ENCODE assay signal across 1 fruit fly cellular context in the genomic region with DNA sequence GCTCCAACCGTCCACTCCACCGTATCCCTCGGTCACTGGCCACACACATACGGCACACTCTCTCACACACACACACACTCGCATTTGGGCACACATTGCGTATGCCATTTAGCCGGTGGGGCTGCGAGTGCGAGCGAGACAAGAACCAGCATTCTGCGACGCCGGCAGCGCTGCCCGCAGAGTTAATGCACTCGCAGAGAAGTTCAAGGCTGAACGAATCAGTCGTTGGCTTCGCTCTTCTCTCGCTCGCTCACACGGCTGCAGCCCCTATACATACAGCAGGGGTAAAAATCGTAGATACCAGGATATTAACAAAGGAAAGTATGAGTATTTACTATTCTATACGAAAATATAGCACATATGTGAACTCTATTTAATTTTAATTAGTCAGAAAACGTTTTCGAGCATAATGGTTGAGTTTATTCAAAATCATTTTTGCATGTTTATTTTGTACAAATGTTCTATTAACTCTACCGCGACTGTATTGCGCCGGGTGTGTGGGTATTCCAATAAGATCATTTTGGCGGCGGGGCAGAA.
TF ChIP-seq lines count a peak whose summit lies in the region.

No protein-coding gene starts in this region.

TF ChIP-seq in whole organism, embryonic, 481 proteins besides CTCF, POLR2A, EP300 and RAD21 (continued from another document and continues in another):
- TF ChIP-seq ken (GFP tag; IDR thresholded peaks at IDR 0.05; lab: Robert Waterston, UW): peak; percentile 69; the same call in 1 of the 3 replicates
- no peak for TF ChIP-seq Hmx (GFP tag; optimal IDR thresholded peaks at IDR 0.05; lab: Kevin White, UChicago)
- TF ChIP-seq lov (optimal IDR thresholded peaks at IDR 0.05; lab: Kevin White, UChicago): no peak
- TF ChIP-seq lov (GFP tag; IDR thresholded peaks at IDR 0.05; lab: Robert Waterston, UW): 0 out of 3 replicates have a peak, but pooled peaks have one; percentile 40
- no peak for TF ChIP-seq Dbx (GFP tag; IDR thresholded peaks at IDR 0.05; lab: Robert Waterston, UW)
- TF ChIP-seq CG6689 (GFP tag; IDR thresholded peaks at IDR 0.05; lab: Robert Waterston, UW): peak; percentile 81
- peak; percentile 34 for TF ChIP-seq gro (GFP tag; optimal IDR thresholded peaks at IDR 0.05; lab: Kevin White, UChicago)
- TF ChIP-seq lmd (GFP tag; IDR thresholded peaks at IDR 0.05; lab: Robert Waterston, UW): peak; percentile 61
- peak; percentile 67 for TF ChIP-seq ind (GFP tag; optimal IDR thresholded peaks at IDR 0.05; lab: Kevin White, UChicago)
- TF ChIP-seq Hey (tag; optimal IDR thresholded peaks at IDR 0.05; lab: Kevin White, UChicago): no peak
- peak; percentile 71 for TF ChIP-seq CG17385 (GFP tag; optimal IDR thresholded peaks at IDR 0.05; lab: Kevin White, UChicago)
- TF ChIP-seq fd102C (GFP tag; optimal IDR thresholded peaks at IDR 0.05; lab: Kevin White, UChicago): peak; percentile 28
- no peak for TF ChIP-seq CG4730 (GFP tag; IDR thresholded peaks at IDR 0.05; lab: Robert Waterston, UW)
- TF ChIP-seq H2.0 (GFP tag; IDR thresholded peaks at IDR 0.05; lab: Robert Waterston, UW): 0 out of 2 replicates have a peak, but pooled peaks have one; percentile 50
- TF ChIP-seq Doc2 (GFP tag; IDR thresholded peaks at IDR 0.05; lab: Robert Waterston, UW): no peak
- no peak for TF ChIP-seq CG18011 (GFP tag; optimal IDR thresholded peaks at IDR 0.05; lab: Kevin White, UChicago)
- TF ChIP-seq gem (tag; optimal IDR thresholded peaks at IDR 0.05; lab: Kevin White, UChicago): peak; percentile 89
- TF ChIP-seq H15 (GFP tag; IDR thresholded peaks at IDR 0.05; lab: Robert Waterston, UW): peak; percentile 58; the same call in 1 of the 3 replicates
- TF ChIP-seq CG13624 (GFP tag; optimal IDR thresholded peaks at IDR 0.05; lab: Kevin White, UChicago): peak; percentile 34
- TF ChIP-seq Ravus (GFP tag; IDR thresholded peaks at IDR 0.05; lab: Robert Waterston, UW): no peak; the same call in 1 of the 2 replicates
- peak; percentile 62 for TF ChIP-seq Mes4 (GFP tag; optimal IDR thresholded peaks at IDR 0.05; lab: Kevin White, UChicago)
- peak; percentile 79 for TF ChIP-seq CoRest (tag; optimal IDR thresholded peaks at IDR 0.05; lab: Kevin White, UChicago)
- TF ChIP-seq Fer1 (GFP tag; optimal IDR thresholded peaks at IDR 0.05; lab: Kevin White, UChicago): peak; percentile 67
- TF ChIP-seq lbe (GFP tag; optimal IDR thresholded peaks at IDR 0.05; lab: Kevin White, UChicago): peak; percentile 98
- TF ChIP-seq jing (GFP tag; optimal IDR thresholded peaks at IDR 0.05; lab: Kevin White, UChicago): peak; percentile 40
- peak; percentile 43; the same call in 2 of the 3 replicates for TF ChIP-seq CG14050 (GFP tag; IDR thresholded peaks at IDR 0.05; lab: Robert Waterston, UW)
- TF ChIP-seq ERR (GFP tag; optimal IDR thresholded peaks at IDR 0.05; lab: Kevin White, UChicago): peak; percentile 27
- peak; percentile 47 for TF ChIP-seq Meics (GFP tag; optimal IDR thresholded peaks at IDR 0.05; lab: Kevin White, UChicago)
- peak; percentile 72 for TF ChIP-seq Hsf (GFP tag; optimal IDR thresholded peaks at IDR 0.05; lab: Kevin White, UChicago)
- peak; percentile 75 for TF ChIP-seq CG12219 (GFP tag; optimal IDR thresholded peaks at IDR 0.05; lab: Kevin White, UChicago)
- 0 out of 2 replicates have a peak, but pooled peaks have one; percentile 20 for TF ChIP-seq gt (GFP tag; IDR thresholded peaks at IDR 0.05; lab: Robert Waterston, UW)
- TF ChIP-seq nmo (GFP tag; optimal IDR thresholded peaks at IDR 0.05; lab: Kevin White, UChicago): peak; percentile 89
- peak; percentile 65 for TF ChIP-seq fd64A (GFP tag; optimal IDR thresholded peaks at IDR 0.05; lab: Kevin White, UChicago)
- TF ChIP-seq Aef1 (GFP tag; IDR thresholded peaks at IDR 0.05; lab: Robert Waterston, UW): peak; percentile 22; the same call in 1 of the 3 replicates
- peak in 1 of 2 experiments; percentile 32 for TF ChIP-seq Trl (optimal IDR thresholded peaks at IDR 0.05; lab: Kevin White, UChicago)
- TF ChIP-seq Trl (GFP tag; optimal IDR thresholded peaks at IDR 0.05; lab: Kevin White, UChicago): peak; percentile 52
- peak; percentile 91 for TF ChIP-seq row (GFP tag; IDR thresholded peaks at IDR 0.05; lab: Robert Waterston, UW)
- TF ChIP-seq GATAe (GFP tag; conservative IDR thresholded peaks at IDR 0.05; lab: Robert Waterston, UW): no peak
- no peak for TF ChIP-seq nerfin-2 (GFP tag; IDR thresholded peaks at IDR 0.05; lab: Robert Waterston, UW; ENCODE audit: partially characterized antibody)
- TF ChIP-seq sna (GFP tag; IDR thresholded peaks at IDR 0.05; lab: Robert Waterston, UW; ENCODE audit: partially characterized antibody): no peak
- TF ChIP-seq zf30C (GFP tag; optimal IDR thresholded peaks at IDR 0.05; lab: Kevin White, UChicago): no peak
- TF ChIP-seq CG1832 (GFP tag; optimal IDR thresholded peaks at IDR 0.05; lab: Kevin White, UChicago): peak; percentile 79
- no peak for TF ChIP-seq CG6175 (GFP tag; IDR thresholded peaks at IDR 0.05; lab: Robert Waterston, UW)
- TF ChIP-seq CG1602 (GFP tag; optimal IDR thresholded peaks at IDR 0.05; lab: Kevin White, UChicago): peak; percentile 55
- peak; percentile 81 for TF ChIP-seq dmrt99B (tag; optimal IDR thresholded peaks at IDR 0.05; lab: Kevin White, UChicago)
- peak; percentile 53; the same call in 1 of the 2 replicates for TF ChIP-seq slbo (GFP tag; IDR thresholded peaks at IDR 0.05; lab: Robert Waterston, UW)
- peak; percentile 78 for TF ChIP-seq Nf-YB (GFP tag; optimal IDR thresholded peaks at IDR 0.05; lab: Kevin White, UChicago)
- TF ChIP-seq BtbVII (GFP tag; optimal IDR thresholded peaks at IDR 0.05; lab: Kevin White, UChicago): peak; percentile 46
- TF ChIP-seq repo (GFP tag; optimal IDR thresholded peaks at IDR 0.05; lab: Kevin White, UChicago): peak; percentile 19
- peak; percentile 72 for TF ChIP-seq CG4820 (GFP tag; optimal IDR thresholded peaks at IDR 0.05; lab: Kevin White, UChicago)
- TF ChIP-seq tup (GFP tag; optimal IDR thresholded peaks at IDR 0.05; lab: Kevin White, UChicago): no peak
- peak; percentile 13 for TF ChIP-seq HLH54F (GFP tag; optimal IDR thresholded peaks at IDR 0.05; lab: Kevin White, UChicago)
- no peak for TF ChIP-seq trh (GFP tag; optimal IDR thresholded peaks at IDR 0.05; lab: Kevin White, UChicago)
- TF ChIP-seq trem (tag; optimal IDR thresholded peaks at IDR 0.05; lab: Kevin White, UChicago): peak; percentile 85
- TF ChIP-seq gsb (GFP tag; IDR thresholded peaks at IDR 0.05; lab: Robert Waterston, UW): no peak
- peak in 1 of 2 experiments; percentile 80 for TF ChIP-seq eve (GFP tag; optimal IDR thresholded peaks at IDR 0.05; lab: Kevin White, UChicago)
- TF ChIP-seq zfh1 (GFP tag; IDR thresholded peaks at IDR 0.05; lab: Robert Waterston, UW): peak; percentile 82
- peak; percentile 66 for TF ChIP-seq twi (tag; optimal IDR thresholded peaks at IDR 0.05; lab: Kevin White, UChicago)
- peak; percentile 60 for TF ChIP-seq Hr3 (GFP tag; optimal IDR thresholded peaks at IDR 0.05; lab: Kevin White, UChicago)
- TF ChIP-seq Awh (GFP tag; IDR thresholded peaks at IDR 0.05; lab: Robert Waterston, UW): peak; percentile 67; the same call in 1 of the 2 replicates
- TF ChIP-seq CG6765 (GFP tag; optimal IDR thresholded peaks at IDR 0.05; lab: Kevin White, UChicago): no peak
- peak; percentile 50 for TF ChIP-seq Fer3 (tag; optimal IDR thresholded peaks at IDR 0.05; lab: Kevin White, UChicago)
- peak; percentile 87 for TF ChIP-seq zen (tag; optimal IDR thresholded peaks at IDR 0.05; lab: Kevin White, UChicago)
- TF ChIP-seq CG7556 (GFP tag; optimal IDR thresholded peaks at IDR 0.05; lab: Kevin White, UChicago): peak; percentile 73
- TF ChIP-seq sima (GFP tag; optimal IDR thresholded peaks at IDR 0.05; lab: Kevin White, UChicago): no peak
- TF ChIP-seq otp (GFP tag; IDR thresholded peaks at IDR 0.05; lab: Robert Waterston, UW): 0 out of 3 replicates have a peak, but pooled peaks have one; percentile 43
- TF ChIP-seq peb (GFP tag; IDR thresholded peaks at IDR 0.05; lab: Robert Waterston, UW): peak; percentile 52; the same call in 1 of the 2 replicates
- TF ChIP-seq CG13123 (GFP tag; optimal IDR thresholded peaks at IDR 0.05; lab: Kevin White, UChicago): peak; percentile 4
- peak; percentile 55 for TF ChIP-seq crc (GFP tag; optimal IDR thresholded peaks at IDR 0.05; lab: Kevin White, UChicago)
- peak; percentile 44 for TF ChIP-seq NC2α (GFP tag; optimal IDR thresholded peaks at IDR 0.05; lab: Kevin White, UChicago)
- no peak for TF ChIP-seq eyg (GFP tag; optimal IDR thresholded peaks at IDR 0.05; lab: Kevin White, UChicago)
- no peak for TF ChIP-seq ato (GFP tag; IDR thresholded peaks at IDR 0.05; lab: Robert Waterston, UW; ENCODE audit: partially characterized antibody)
- TF ChIP-seq schlank (tag; optimal IDR thresholded peaks at IDR 0.05; lab: Kevin White, UChicago): no peak
- peak; percentile 60 for TF ChIP-seq CG12659 (GFP tag; optimal IDR thresholded peaks at IDR 0.05; lab: Kevin White, UChicago)
- TF ChIP-seq tx (GFP tag; optimal IDR thresholded peaks at IDR 0.05; lab: Kevin White, UChicago): peak; percentile 27
- peak in 1 of 2 experiments; percentile 87 for TF ChIP-seq Hr78 (GFP tag; optimal IDR thresholded peaks at IDR 0.05; lab: Kevin White, UChicago)
- no peak for TF ChIP-seq hth (optimal IDR thresholded peaks at IDR 0.05; lab: Kevin White, UChicago)
- peak; percentile 53 for TF ChIP-seq cato (GFP tag; optimal IDR thresholded peaks at IDR 0.05; lab: Kevin White, UChicago; ENCODE audit: borderline replicate concordance)
- peak; percentile 58 for TF ChIP-seq Ada2b (GFP tag; IDR thresholded peaks at IDR 0.05; lab: Robert Waterston, UW)
- no peak for TF ChIP-seq CG13894 (tag; optimal IDR thresholded peaks at IDR 0.05; lab: Kevin White, UChicago)
- TF ChIP-seq CG42726 (GFP tag; IDR thresholded peaks at IDR 0.05; lab: Robert Waterston, UW; ENCODE audit: partially characterized antibody): no peak
- peak; percentile 20 for TF ChIP-seq CG15479 (GFP tag; optimal IDR thresholded peaks at IDR 0.05; lab: Kevin White, UChicago)
- peak; percentile 73 for TF ChIP-seq CG8478 (optimal IDR thresholded peaks at IDR 0.05; lab: Kevin White, UChicago)
- peak; percentile 45 for TF ChIP-seq CG10654 (GFP tag; optimal IDR thresholded peaks at IDR 0.05; lab: Kevin White, UChicago)
- TF ChIP-seq oc (tag; optimal IDR thresholded peaks at IDR 0.05; lab: Kevin White, UChicago): peak; percentile 66
- peak; percentile 62 for TF ChIP-seq NfI (GFP tag; optimal IDR thresholded peaks at IDR 0.05; lab: Kevin White, UChicago)
- TF ChIP-seq ro (GFP tag; IDR thresholded peaks at IDR 0.05; lab: Robert Waterston, UW): peak; percentile 47; the same call in 1 of the 2 replicates
- TF ChIP-seq pum (GFP tag; optimal IDR thresholded peaks at IDR 0.05; lab: Kevin White, UChicago): peak; percentile 54
- no peak for TF ChIP-seq CG11456 (GFP tag; IDR thresholded peaks at IDR 0.05; lab: Robert Waterston, UW)
- no peak for TF ChIP-seq CG43689 (GFP tag; IDR thresholded peaks at IDR 0.05; lab: Robert Waterston, UW)
- peak; percentile 5 for TF ChIP-seq p53 (GFP tag; optimal IDR thresholded peaks at IDR 0.05; lab: Kevin White, UChicago)
- peak; percentile 96 for TF ChIP-seq CG11696 (GFP tag; IDR thresholded peaks at IDR 0.05; lab: Robert Waterston, UW)
- TF ChIP-seq lab (GFP tag; optimal IDR thresholded peaks at IDR 0.05; lab: Kevin White, UChicago): peak; percentile 78
- TF ChIP-seq CG2116 (GFP tag; optimal IDR thresholded peaks at IDR 0.05; lab: Kevin White, UChicago): peak; percentile 23
- peak; percentile 89 for TF ChIP-seq dmrt11E (tag; optimal IDR thresholded peaks at IDR 0.05; lab: Kevin White, UChicago)
- TF ChIP-seq CG32772 (GFP tag; IDR thresholded peaks at IDR 0.05; lab: Robert Waterston, UW): peak; percentile 54
- peak; percentile 77 for TF ChIP-seq ac (GFP tag; optimal IDR thresholded peaks at IDR 0.05; lab: Kevin White, UChicago)
- TF ChIP-seq CG9817 (tag; optimal IDR thresholded peaks at IDR 0.05; lab: Kevin White, UChicago): peak; percentile 5
- TF ChIP-seq Optix (GFP tag; IDR thresholded peaks at IDR 0.05; lab: Robert Waterston, UW): 0 out of 3 replicates have a peak, but pooled peaks have one; percentile 32
- peak; percentile 44 for TF ChIP-seq wor (GFP tag; IDR thresholded peaks at IDR 0.05; lab: Robert Waterston, UW)
- TF ChIP-seq NK7.1 (GFP tag; optimal IDR thresholded peaks at IDR 0.05; lab: Kevin White, UChicago): peak; percentile 26
- TF ChIP-seq CG34422 (GFP tag; IDR thresholded peaks at IDR 0.05; lab: Robert Waterston, UW): 0 out of 3 replicates have a peak, but pooled peaks have one; percentile 36
- TF ChIP-seq CG14441 (GFP tag; IDR thresholded peaks at IDR 0.05; lab: Robert Waterston, UW): peak; percentile 45; the same call in 1 of the 2 replicates
- TF ChIP-seq CG17829 (tag; optimal IDR thresholded peaks at IDR 0.05; lab: Kevin White, UChicago): peak; percentile 87
- peak; percentile 28 for TF ChIP-seq MTF-1 (GFP tag; optimal IDR thresholded peaks at IDR 0.05; lab: Kevin White, UChicago; ENCODE audit: borderline replicate concordance)
- TF ChIP-seq dan (GFP tag; IDR thresholded peaks at IDR 0.05; lab: Robert Waterston, UW): no peak
- no peak for TF ChIP-seq gfzf (GFP tag; optimal IDR thresholded peaks at IDR 0.05; lab: Kevin White, UChicago)
- peak; percentile 72 for TF ChIP-seq CG16863 (GFP tag; optimal IDR thresholded peaks at IDR 0.05; lab: Kevin White, UChicago)
- peak; percentile 83 for TF ChIP-seq CG7839 (tag; optimal IDR thresholded peaks at IDR 0.05; lab: Kevin White, UChicago)
- no peak for TF ChIP-seq CG14860 (GFP tag; IDR thresholded peaks at IDR 0.05; lab: Robert Waterston, UW; ENCODE audit: partially characterized antibody)
- TF ChIP-seq CkIIα-i1 (GFP tag; IDR thresholded peaks at IDR 0.05; lab: Robert Waterston, UW): no peak
- TF ChIP-seq CG7745 (tag; optimal IDR thresholded peaks at IDR 0.05; lab: Kevin White, UChicago): no peak
- peak; percentile 91 for TF ChIP-seq CG2712 (tag; optimal IDR thresholded peaks at IDR 0.05; lab: Kevin White, UChicago)
- peak; percentile 55 for TF ChIP-seq bab2 (GFP tag; optimal IDR thresholded peaks at IDR 0.05; lab: Kevin White, UChicago)
- TF ChIP-seq crp (GFP tag; optimal IDR thresholded peaks at IDR 0.05; lab: Kevin White, UChicago): peak in 1 of 2 experiments; percentile 27
- no peak for TF ChIP-seq pita (GFP tag; optimal IDR thresholded peaks at IDR 0.05; lab: Kevin White, UChicago)
- no peak for TF ChIP-seq Sin3A (optimal IDR thresholded peaks at IDR 0.05; lab: Kevin White, UChicago)
- no peak for TF ChIP-seq CG3726 (GFP tag; IDR thresholded peaks at IDR 0.05; lab: Robert Waterston, UW)
- no peak for TF ChIP-seq Dip2 (GFP tag; IDR thresholded peaks at IDR 0.05; lab: Robert Waterston, UW)
- TF ChIP-seq Antp (GFP tag; optimal IDR thresholded peaks at IDR 0.05; lab: Kevin White, UChicago): peak; percentile 30
- peak; percentile 31; the same call in 1 of the 3 replicates for TF ChIP-seq Mrtf (GFP tag; IDR thresholded peaks at IDR 0.05; lab: Robert Waterston, UW)
- no peak for TF ChIP-seq dimm (GFP tag; IDR thresholded peaks at IDR 0.05; lab: Robert Waterston, UW)
